Fruit fly (Drosophila melanogaster) whole organism, prepupa: Measurements from ENCODE around the gene Lcp65Af.
"Not testable (repeated sequence)": the region's sequence is repeated elsewhere in the genome, so short reads cannot be mapped to it uniquely, and the experiment has no call there.

Source experiments
- CG10631 ChIP-seq: fragments of 200-800 bp; sonication (Bioruptor generic); optimal IDR thresholded peaks from 2 replicates; lab custom pipeline; 2016; ENCODE audit warnings: missing biosample characterization, missing genetic modification characterization
- CG11294 ChIP-seq: fragments of 200-800 bp; sonication (Bioruptor generic); IDR thresholded peaks from 2 replicates; pipeline ENCODE4 v1.3.6; 2022; ENCODE audit warnings: missing biosample characterization, missing genetic modification characterization
- CG11762 ChIP-seq: fragments of 200-800 bp; sonication (Bioruptor generic); optimal IDR thresholded peaks from 3 replicates; lab custom pipeline; 2016; ENCODE audit warnings: missing biosample characterization, missing genetic modification characterization; ENCODE audit not compliant: insufficient read depth
- CG11902 ChIP-seq: fragments of 200-800 bp; sonication (Bioruptor generic); optimal IDR thresholded peaks from 3 replicates; lab custom pipeline; 2016; ENCODE audit warnings: missing biosample characterization, missing genetic modification characterization
- CG1621 ChIP-seq: fragments of 200-800 bp; sonication (Bioruptor generic); optimal IDR thresholded peaks from 3 replicates; lab custom pipeline; 2018; ENCODE audit warnings: missing biosample characterization, mild to moderate bottlenecking, missing genetic modification characterization
- CG31627 ChIP-seq: fragments of 200-800 bp; sonication (Bioruptor generic); optimal IDR thresholded peaks from 3 replicates; lab custom pipeline; 2016; ENCODE audit warnings: missing biosample characterization, missing genetic modification characterization
- CG34406 ChIP-seq: fragments of 200-800 bp; sonication (Bioruptor generic); optimal IDR thresholded peaks from 3 replicates; lab custom pipeline; 2016; ENCODE audit warnings: missing biosample characterization, missing genetic modification characterization
- CG4318 ChIP-seq: fragments of 200-800 bp; sonication (Bioruptor generic); optimal IDR thresholded peaks from 3 replicates; lab custom pipeline; 2017; ENCODE audit warnings: missing biosample characterization, mild to moderate bottlenecking, missing genetic modification characterization
- CG6276 ChIP-seq: fragments of 200-800 bp; sonication (Bioruptor generic); optimal IDR thresholded peaks from 2 replicates; lab custom pipeline; 2017; ENCODE audit warnings: missing biosample characterization, mild to moderate bottlenecking, missing genetic modification characterization
- CG7368 ChIP-seq: fragments of 200-800 bp; sonication (Bioruptor generic); optimal IDR thresholded peaks from 3 replicates; lab custom pipeline; 2016; ENCODE audit warnings: missing biosample characterization, missing genetic modification characterization
- CG8632 ChIP-seq: fragments of 200-800 bp; sonication (Bioruptor generic); optimal IDR thresholded peaks from 3 replicates; lab custom pipeline; 2016; ENCODE audit warnings: missing biosample characterization, missing genetic modification characterization
- Eip75B ChIP-seq: fragments of 200-800 bp; sonication (Bioruptor generic); optimal IDR thresholded peaks from 3 replicates; lab custom pipeline; 2016; ENCODE audit warnings: missing biosample characterization, missing genetic modification characterization
- Eip78C ChIP-seq: fragments of 200-800 bp; sonication (Bioruptor generic); peaks from one replicate; lab custom pipeline; 2016; ENCODE audit warnings: missing biosample characterization, missing genetic modification characterization
- Eip93F ChIP-seq: fragments of 200-800 bp; sonication (Bioruptor generic); optimal IDR thresholded peaks from 2 replicates; lab custom pipeline; 2016; ENCODE audit warnings: missing biosample characterization, mild to moderate bottlenecking, missing genetic modification characterization
- Ets96B ChIP-seq: fragments of 200-800 bp; optimal IDR thresholded peaks from 2 replicates; lab custom pipeline; 2019; ENCODE audit warnings: missing biosample characterization, mild to moderate bottlenecking, missing genetic modification characterization, moderate library complexity
- Gug ChIP-seq: fragments of 200-800 bp; sonication (Bioruptor generic); IDR thresholded peaks from 2 replicates; pipeline ENCODE4 v1.3.6; 2022; ENCODE audit warnings: missing biosample characterization, missing genetic modification characterization
- Hr38 ChIP-seq: sonication (Bioruptor generic); optimal IDR thresholded peaks from 2 replicates; lab custom pipeline; 2016; ENCODE audit warnings: missing biosample characterization, missing genetic modification characterization
- Hr39 ChIP-seq: fragments of 200-800 bp; sonication (Bioruptor generic); optimal IDR thresholded peaks from 2 replicates; lab custom pipeline; 2016; ENCODE audit warnings: missing biosample characterization, missing genetic modification characterization
- Hr4 ChIP-seq: fragments of 200-800 bp; sonication (Bioruptor generic); optimal IDR thresholded peaks from 3 replicates; lab custom pipeline; 2016; ENCODE audit warnings: missing biosample characterization, missing genetic modification characterization
- Lpt ChIP-seq: fragments of 200-800 bp; sonication (Bioruptor generic); optimal IDR thresholded peaks from 3 replicates; lab custom pipeline; 2016; ENCODE audit warnings: missing biosample characterization, missing genetic modification characterization
- Met ChIP-seq: fragments of 200-800 bp; sonication (Bioruptor generic); optimal IDR thresholded peaks from 3 replicates; lab custom pipeline; 2016; ENCODE audit warnings: missing biosample characterization, missing genetic modification characterization
- Smox ChIP-seq: fragments of 200-800 bp; sonication (Bioruptor generic); optimal IDR thresholded peaks from 3 replicates; lab custom pipeline; 2016; ENCODE audit warnings: missing biosample characterization, missing genetic modification characterization
- Sox102F ChIP-seq: fragments of 200-800 bp; sonication (Bioruptor generic); optimal IDR thresholded peaks from 2 replicates; lab custom pipeline; 2016; ENCODE audit warnings: missing biosample characterization, mild to moderate bottlenecking, missing genetic modification characterization
- Sox15 ChIP-seq: fragments of 200-800 bp; sonication (Bioruptor generic); optimal IDR thresholded peaks from 3 replicates; lab custom pipeline; 2016; ENCODE audit warnings: missing biosample characterization, missing genetic modification characterization
- achi ChIP-seq: fragments of 200-800 bp; sonication (Bioruptor generic); optimal IDR thresholded peaks from 3 replicates; lab custom pipeline; 2016; ENCODE audit warnings: missing biosample characterization, missing genetic modification characterization
- acj6 ChIP-seq: fragments of 200-800 bp; sonication (Bioruptor generic); optimal IDR thresholded peaks from 3 replicates; lab custom pipeline; 2016; ENCODE audit warnings: missing biosample characterization, missing genetic modification characterization
- cyc ChIP-seq: fragments of 200-800 bp; sonication (Bioruptor generic); optimal IDR thresholded peaks from 3 replicates; lab custom pipeline; 2016; ENCODE audit warnings: missing biosample characterization, missing genetic modification characterization
- dsx ChIP-seq: fragments of 200-800 bp; optimal IDR thresholded peaks from 3 replicates; lab custom pipeline; 2019; ENCODE audit warnings: missing biosample characterization, mild to moderate bottlenecking, missing genetic modification characterization, moderate library complexity; ENCODE audit not compliant: poor library complexity, severe bottlenecking
- esn ChIP-seq: fragments of 200-800 bp; sonication (Bioruptor generic); optimal IDR thresholded peaks from 2 replicates; lab custom pipeline; 2016; ENCODE audit warnings: missing biosample characterization, mild to moderate bottlenecking, missing genetic modification characterization, moderate library complexity
- fd59A ChIP-seq: fragments of 200-800 bp; sonication (Bioruptor generic); optimal IDR thresholded peaks from 2 replicates; lab custom pipeline; 2017; ENCODE audit warnings: missing biosample characterization, mild to moderate bottlenecking, missing genetic modification characterization, missing genetic modification reagents
- fd85E ChIP-seq: fragments of 200-800 bp; sonication (Bioruptor generic); optimal IDR thresholded peaks from 3 replicates; lab custom pipeline; 2016; ENCODE audit warnings: missing biosample characterization, missing genetic modification characterization
- fkh ChIP-seq: fragments of 200-800 bp; sonication (Bioruptor generic); optimal IDR thresholded peaks from 3 replicates; lab custom pipeline; 2017; ENCODE audit warnings: missing biosample characterization, mild to moderate bottlenecking, missing genetic modification characterization, moderate library complexity
- lz ChIP-seq: fragments of 200-800 bp; sonication (Bioruptor generic); optimal IDR thresholded peaks from 3 replicates; lab custom pipeline; 2016; ENCODE audit warnings: missing biosample characterization, missing genetic modification characterization
- salr ChIP-seq, 2 experiments: fragments of 200-800 bp; sonication (Bioruptor generic); optimal IDR thresholded peaks; 3 replicates each; lab custom pipeline; 2016 to 2018; ENCODE audit warnings: missing biosample characterization in 2 of 2, missing genetic modification characterization in 2 of 2, mild to moderate bottlenecking in 1 of 2
- svp ChIP-seq: fragments of 200-800 bp; sonication (Bioruptor generic); peaks from one replicate; lab custom pipeline; 2016; ENCODE audit warnings: missing biosample characterization, missing genetic modification characterization
- vri ChIP-seq: fragments of 200-800 bp; sonication (Bioruptor generic); optimal IDR thresholded peaks from 3 replicates; lab custom pipeline; 2016; ENCODE audit warnings: missing biosample characterization, mild to moderate bottlenecking, missing genetic modification characterization

Gene Lcp65Af

dm6 chr3L:6154951-6155394, 18.4 kb upstream of the Lcp65Af start (continued):
- TF ChIP-seq esn (GFP tag; lab: Kevin White, UChicago) (no peak), CG31627 (GFP tag; lab: Kevin White, UChicago) (no peak), CG34406 (GFP tag; lab: Kevin White, UChicago) (no peak), CG11762 (peak; percentile 30), lz (GFP tag; lab: Kevin White, UChicago) (no peak), CG1621 (tag; lab: Kevin White, UChicago) (peak; percentile 57), Smox (GFP tag; lab: Kevin White, UChicago) (no peak), Gug (GFP tag; lab: Robert Waterston, UW) (no peak), Hr38 (no peak), Eip78C (GFP tag; lab: Kevin White, UChicago) (peak; percentile 73)

- TF ChIP-seq CG10631 (GFP tag; lab: Kevin White, UChicago) (no peak), Hr39 (GFP tag; lab: Kevin White, UChicago) (no peak), Smox (GFP tag; lab: Kevin White, UChicago) (no peak), Sox15 (GFP tag; lab: Kevin White, UChicago) (no peak), CG34406 (GFP tag; lab: Kevin White, UChicago) (no peak), Eip93F (GFP tag; lab: Kevin White, UChicago) (no peak), dsx (GFP tag; lab: Kevin White, UChicago) (no peak), CG8632 (GFP tag; lab: Kevin White, UChicago) (no peak), achi (GFP tag; lab: Kevin White, UChicago) (no peak)
Measured at dm6 chr3L:6152531-6152930, 15.9 kb upstream of the Lcp65Af start, which contains the start of gene Acp65Aa. Gene Acp65Aa, minus strand, starts transcription at chr3L:6152745.

DNA sequence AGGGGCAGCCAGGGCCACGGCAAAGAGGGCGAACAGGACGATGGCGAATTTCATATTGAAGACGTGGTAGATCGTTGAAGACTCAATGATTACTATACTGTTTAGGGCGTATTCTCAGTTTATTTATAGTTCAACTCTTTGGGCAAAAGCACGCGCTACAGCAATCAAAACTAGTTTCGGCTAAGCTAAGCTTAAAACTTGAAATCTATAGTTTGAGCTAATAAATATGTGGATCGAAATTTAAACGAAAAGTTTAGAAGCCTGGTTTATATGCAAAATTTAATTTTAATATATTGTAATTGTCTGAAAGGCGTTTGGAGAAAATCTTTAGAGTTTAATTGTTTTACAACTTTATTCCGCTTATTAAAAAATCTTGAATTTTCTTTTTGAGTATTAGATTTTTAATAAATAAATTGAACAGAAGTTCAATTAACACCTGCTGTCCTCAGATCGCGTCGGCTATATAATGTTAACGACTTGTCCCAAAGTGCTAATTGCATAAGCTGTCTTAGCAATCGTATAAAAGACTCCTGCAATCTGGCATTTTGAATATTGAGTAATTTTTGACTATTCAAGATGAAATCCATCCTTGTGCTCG, 14.3 kb upstream of the Lcp65Af start, which contains the start of the genes Cpr65Ax2 and Lcp65Aa:
Gene Cpr65Ax2, minus strand, starts transcription at position 101 of the 598 bp plus-strand sequence.
Gene Lcp65Aa, plus strand, starts transcription at position 548 of the 598 bp plus-strand sequence.
- not testable (repeated sequence) for TF ChIP-seq fd85E; Eip75B (GFP tag; lab: Kevin White, UChicago); salr (GFP tag; optimal IDR thresholded peaks at IDR 0.05; lab: Kevin White, UChicago)
- TF ChIP-seq, all 60 proteins: peak for 0; not testable (repeated sequence) for 60

DNA sequence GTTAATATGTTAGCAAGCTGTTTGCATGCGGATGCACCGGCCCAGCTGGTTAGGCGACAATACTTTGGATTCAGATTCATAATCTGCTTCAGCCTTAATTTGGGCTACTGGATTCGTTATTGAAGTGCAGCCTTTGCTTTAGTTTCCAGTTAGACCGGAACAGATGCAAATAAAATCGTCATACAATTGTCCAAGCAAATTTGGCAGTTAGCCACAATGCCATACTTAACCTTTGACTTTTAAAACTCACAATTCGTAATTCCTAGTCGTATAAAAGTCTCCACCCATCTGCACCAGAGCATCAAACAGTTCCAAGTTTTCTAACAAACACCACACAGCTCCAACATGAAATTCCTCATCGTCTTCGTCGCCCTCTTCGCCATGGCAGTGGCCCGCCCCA, 12.7 kb upstream of the Lcp65Af start, which contains the start of gene Lcp65Ab1:
Gene Lcp65Ab1, plus strand, starts transcription at position 301 of the 400 bp plus-strand sequence.
- not testable (repeated sequence) for TF ChIP-seq CG6276, Lpt, CG10631 (GFP tag; lab: Kevin White, UChicago)

dm6 chr3L:6147887-6148286, 11.3 kb upstream of the Lcp65Af start, which contains the start of gene Cpr65Ax1:
Gene Cpr65Ax1, minus strand, starts transcription at chr3L:6147987.
- not testable (repeated sequence) for TF ChIP-seq cyc (GFP tag; lab: Kevin White, UChicago); Ets96B (tag; lab: Kevin White, UChicago); Eip75B (GFP tag; lab: Kevin White, UChicago)

dm6 chr3L:6146374-6146773, 9.8 kb upstream of the Lcp65Af start, which contains the start of gene Lcp65Ab2:
Gene Lcp65Ab2, plus strand, starts transcription at chr3L:6146674.
- TF ChIP-seq Met (GFP tag; lab: Kevin White, UChicago); Sox102F (GFP tag; lab: Kevin White, UChicago); CG11762: not testable (repeated sequence)
- TF ChIP-seq, all 60 proteins: peak for 0; not testable (repeated sequence) for 60

DNA sequence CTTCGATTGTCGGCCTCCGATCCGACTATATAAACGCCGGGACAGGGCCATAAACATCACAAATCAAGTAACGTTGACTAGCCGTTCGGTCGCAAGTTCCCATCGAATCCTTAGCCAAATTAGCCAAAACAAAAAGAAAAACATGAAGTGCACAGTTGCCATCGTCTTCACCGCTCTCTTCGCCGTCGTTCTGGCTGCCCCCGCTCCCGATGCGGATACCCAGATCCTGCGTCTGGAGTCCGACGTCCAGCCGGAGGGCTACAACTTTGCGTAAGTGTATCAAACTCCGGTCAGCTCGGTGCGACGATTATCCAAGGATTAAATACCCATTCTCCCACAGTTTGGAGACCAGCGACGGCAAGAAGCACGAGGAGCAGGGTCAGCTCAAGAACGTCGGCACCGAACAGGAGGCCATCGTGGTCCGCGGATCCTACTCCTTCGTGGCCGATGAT, 8.2 kb upstream of the Lcp65Af start, which contains the start of gene Lcp65Ac:
Gene Lcp65Ac, plus strand, starts transcription at position 51 of the 452 bp plus-strand sequence.
- no peak for TF ChIP-seq CG11294 (GFP tag; lab: Robert Waterston, UW)
- TF ChIP-seq achi (GFP tag; lab: Kevin White, UChicago) = no peak
- TF ChIP-seq acj6 = no peak
- no peak for TF ChIP-seq CG11902
- TF ChIP-seq Hr39 (GFP tag; lab: Kevin White, UChicago) = no peak
- no peak for TF ChIP-seq fkh (GFP tag; lab: Kevin White, UChicago)
- no peak for TF ChIP-seq dsx (GFP tag; lab: Kevin White, UChicago)
- no peak for TF ChIP-seq vri (GFP tag; lab: Kevin White, UChicago)
- TF ChIP-seq svp = no peak
- TF ChIP-seq CG7368 = no peak
- no peak for TF ChIP-seq fd59A (GFP tag; lab: Kevin White, UChicago)
- TF ChIP-seq Hr4 (GFP tag; lab: Kevin White, UChicago) = no peak
- no peak for TF ChIP-seq CG4318 (GFP tag; lab: Kevin White, UChicago)
